Worm (Caenorhabditis elegans) whole organism, L4/young adult: ENCODE measurements around the gene otpl-2.

ENCODE experiments used
- W03F9.2 ChIP-seq: fragments of 150-350 bp; optimal IDR thresholded peaks from 2 replicates; lab custom pipeline; 2014; ENCODE audit warnings: missing biosample characterization, missing genetic modification characterization
- dao-5 ChIP-seq: sonication (generic microtip); optimal IDR thresholded peaks from 2 replicates; lab custom pipeline; 2016; ENCODE audit warnings: missing genotype, missing genetic modification characterization, moderate library complexity, missing compliant biosample characterization
- him-1 ChIP-seq: sonication (generic microtip); optimal IDR thresholded peaks from 2 replicates; lab custom pipeline; 2016; ENCODE audit warnings: missing genotype, missing genetic modification reagents, missing genetic modification characterization, missing compliant biosample characterization

The otpl-2 gene

ce11 chrV:4080546-4080945, 7.0 kb downstream of the otpl-2 start:
- TF ChIP-seq dao-5 (no peak), him-1 (tag; lab: Kevin White, UChicago) (no peak), W03F9.2 (tag; lab: Kevin White, UChicago) (no peak)

DNA sequence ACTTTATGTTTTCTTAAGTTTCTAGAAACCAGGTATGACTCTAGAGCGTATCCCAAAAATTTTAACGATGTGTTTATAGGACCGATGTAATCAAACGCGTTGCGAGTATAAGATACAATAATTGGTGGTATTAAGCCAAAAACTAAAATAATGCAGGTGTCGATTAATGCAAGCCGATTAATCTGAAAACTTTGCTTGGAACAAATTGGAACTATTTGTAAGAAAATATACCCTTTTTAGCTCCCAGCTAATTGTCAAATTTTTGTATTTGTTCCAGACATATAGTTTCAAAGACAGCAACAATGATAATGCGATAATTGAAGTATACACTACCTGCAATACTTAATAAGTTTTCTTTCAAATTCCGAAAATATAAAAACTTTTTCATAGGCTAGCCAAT, 7.7 kb downstream of the otpl-2 start, which contains the start of gene srh-211:
Gene srh-211, minus strand, starts transcription at position 101 of the 400 bp plus-strand sequence.
- no peak for TF ChIP-seq W03F9.2 (tag; lab: Kevin White, UChicago)
- no peak for TF ChIP-seq him-1 (tag; lab: Kevin White, UChicago)
- TF ChIP-seq dao-5, result no peak

ce11 chrV:4082952-4083351, 9.4 kb downstream of the otpl-2 start, which contains the start of gene F38H12.5:
Gene F38H12.5, minus strand, starts transcription at chrV:4083052.
- TF ChIP-seq dao-5, result no peak
- TF ChIP-seq W03F9.2 (tag; lab: Kevin White, UChicago), result no peak
- no peak for TF ChIP-seq him-1 (tag; lab: Kevin White, UChicago)

ce11 chrV:4094740-4095139, 21.2 kb downstream of the otpl-2 start, which contains the start of gene nhr-181:
Gene nhr-181, plus strand, starts transcription at chrV:4095040.
- no peak for TF ChIP-seq dao-5
- no peak for TF ChIP-seq him-1 (tag; lab: Kevin White, UChicago)
- TF ChIP-seq W03F9.2 (tag; lab: Kevin White, UChicago), result no peak

- no peak for TF ChIP-seq dao-5
- no peak for TF ChIP-seq W03F9.2 (tag; lab: Kevin White, UChicago)
These were observed 28.0 kb downstream of the otpl-2 start, which contains the start of gene srj-40 for ce11 chrV:4101567-4101966. Gene srj-40, plus strand, starts transcription at chrV:4101867.

DNA sequence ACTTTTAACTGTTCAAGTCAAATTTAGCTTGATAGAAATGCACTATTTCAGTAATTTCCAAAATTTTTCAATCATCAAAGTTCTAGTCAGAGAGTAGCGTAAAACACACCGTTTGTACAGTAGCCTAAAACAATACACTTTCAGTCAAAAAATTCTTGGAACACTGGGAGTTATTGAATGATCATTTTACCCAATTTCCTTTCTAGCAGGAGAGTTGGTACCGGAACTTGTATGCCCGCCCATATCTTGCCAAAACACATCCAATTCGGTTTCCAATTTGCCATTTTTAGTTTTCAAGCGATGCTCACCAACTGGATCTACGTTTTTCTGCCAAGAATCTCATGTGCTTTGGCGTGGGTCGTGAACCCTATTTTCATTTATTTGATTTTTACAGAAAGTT, 30.7 kb downstream of the otpl-2 start, which contains the start of gene srj-39:
Gene srj-39, plus strand, starts transcription at position 301 of the 400 bp plus-strand sequence.
- TF ChIP-seq W03F9.2 (tag; lab: Kevin White, UChicago) (no peak), dao-5 (no peak), him-1 (tag; lab: Kevin White, UChicago) (no peak)

DNA sequence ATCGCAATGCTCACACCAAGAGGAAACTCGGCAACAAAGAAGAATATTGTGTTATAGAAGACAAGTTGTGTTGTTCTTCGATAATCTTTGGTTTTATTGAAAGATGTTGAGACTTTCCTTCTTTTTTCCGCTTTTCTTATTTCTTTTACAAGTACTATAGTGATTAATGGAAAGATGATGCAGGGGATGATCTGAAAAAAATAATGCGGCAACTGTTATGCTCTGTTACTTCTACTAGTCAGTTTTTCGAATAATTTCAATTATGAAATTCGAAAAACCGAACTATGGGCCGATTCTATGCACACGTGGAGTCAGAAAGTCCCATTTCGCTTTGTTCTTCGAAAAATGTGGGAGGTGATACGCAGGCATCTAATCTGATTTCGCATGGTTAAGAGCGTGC, 33.1 kb downstream of the otpl-2 start:
- TF ChIP-seq dao-5 (no peak), W03F9.2 (tag; lab: Kevin White, UChicago) (no peak), him-1 (tag; lab: Kevin White, UChicago) (no peak)

- TF ChIP-seq him-1 (tag; lab: Kevin White, UChicago), result no peak
- TF ChIP-seq dao-5, result no peak
- no peak for TF ChIP-seq W03F9.2 (tag; lab: Kevin White, UChicago)
These were observed 36.3 kb downstream of the otpl-2 start, which contains the start of gene clc-18 for ce11 chrV:4109873-4110272. Gene clc-18, minus strand, starts transcription at chrV:4109973.

DNA sequence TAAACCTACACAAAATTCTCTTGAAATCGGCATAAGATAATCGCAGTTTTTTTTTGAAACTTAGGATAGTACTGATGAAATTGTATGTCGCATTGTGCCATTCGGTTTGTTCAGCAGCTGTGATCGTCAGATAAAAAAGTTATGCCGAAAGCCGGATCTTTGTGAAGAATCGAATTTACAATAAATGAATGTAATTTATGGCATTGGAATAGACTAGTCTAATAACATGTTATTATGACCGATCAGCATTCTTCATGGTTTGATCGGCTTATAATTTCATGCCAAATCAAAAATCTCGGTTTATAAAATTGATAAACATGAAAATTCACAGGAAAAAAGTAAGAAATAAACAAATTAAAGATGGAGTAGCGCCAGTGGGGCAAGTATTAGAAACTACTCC, 39.0 kb downstream of the otpl-2 start, which contains the start of gene srw-134:
Gene srw-134, minus strand, starts transcription at position 101 of the 400 bp plus-strand sequence.
- TF ChIP-seq him-1 (tag; lab: Kevin White, UChicago), result no peak
- no peak for TF ChIP-seq W03F9.2 (tag; lab: Kevin White, UChicago)
- TF ChIP-seq dao-5, result no peak

DNA sequence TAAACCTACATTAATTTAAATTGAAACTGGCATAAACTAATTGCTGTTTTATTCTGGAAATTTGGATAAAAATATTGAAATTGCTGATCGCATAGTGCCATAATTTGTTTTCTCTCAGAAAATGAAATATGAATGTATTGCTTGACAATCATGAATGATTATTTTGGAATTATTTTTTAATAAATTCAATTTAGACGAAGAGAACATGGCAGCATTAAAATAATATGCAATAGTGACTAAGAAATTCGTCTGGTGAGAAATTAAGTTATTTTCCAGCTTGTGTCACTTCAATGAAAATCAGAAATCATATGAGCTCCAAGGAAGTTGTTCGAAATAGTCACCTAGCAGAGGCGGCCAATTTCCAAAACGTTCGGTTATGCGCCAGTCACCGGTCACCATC, 41.1 kb downstream of the otpl-2 start, which contains the start of gene srw-133:
Gene srw-133, minus strand, starts transcription at position 101 of the 400 bp plus-strand sequence.
- TF ChIP-seq dao-5, result no peak

ce11 chrV:4116071-4116470, 42.5 kb downstream of the otpl-2 start, which contains the start of gene T05B4.8:
Gene T05B4.8, minus strand, starts transcription at chrV:4116171.
- no peak for TF ChIP-seq him-1 (tag; lab: Kevin White, UChicago)
- no peak for TF ChIP-seq dao-5
- no peak for TF ChIP-seq W03F9.2 (tag; lab: Kevin White, UChicago)

DNA sequence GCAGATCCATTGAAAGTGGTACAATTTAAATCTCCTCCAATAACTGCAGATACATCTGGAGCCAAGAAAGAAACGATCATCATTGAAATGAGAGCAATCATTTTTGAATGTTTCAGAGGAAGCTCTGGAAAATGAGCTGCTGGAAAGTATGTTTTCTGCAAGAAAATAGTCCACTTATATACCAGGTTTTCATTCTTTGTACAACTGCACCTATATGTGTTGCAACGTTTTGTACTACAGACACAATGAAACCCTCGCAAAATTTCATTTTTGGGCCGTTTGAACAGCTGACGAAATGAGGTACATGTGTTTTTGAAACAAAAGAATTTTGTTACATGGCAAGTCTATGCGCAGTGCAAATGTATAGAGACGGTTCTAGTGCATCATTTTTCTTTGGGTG, 44.8 kb downstream of the otpl-2 start, which contains the start of gene T05B4.9:
Gene T05B4.9, minus strand, starts transcription at position 101 of the 400 bp plus-strand sequence.
- no peak for TF ChIP-seq dao-5

DNA sequence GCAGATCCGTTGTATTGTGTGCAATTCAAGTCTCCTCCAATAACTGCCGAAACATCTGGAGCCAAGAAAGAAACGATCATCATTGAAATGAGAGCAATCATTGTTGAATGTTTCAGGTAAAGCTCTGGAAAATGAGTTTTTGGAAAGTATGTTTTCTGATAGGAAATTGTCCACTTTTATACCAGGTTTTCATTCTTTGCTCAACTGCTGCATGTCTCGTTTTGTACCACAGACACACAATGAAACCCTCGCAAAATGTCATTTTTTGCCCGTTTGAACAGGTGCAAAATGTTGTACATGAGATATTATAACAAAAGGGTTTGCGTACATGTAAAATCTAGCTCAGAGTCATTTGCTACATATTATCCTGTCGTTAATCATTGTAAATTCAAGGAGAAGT, 47.1 kb downstream of the otpl-2 start, which contains the start of gene T05B4.10:
Gene T05B4.10, minus strand, starts transcription at position 101 of the 400 bp plus-strand sequence.
- TF ChIP-seq him-1 (tag; lab: Kevin White, UChicago), result no peak
- no peak for TF ChIP-seq W03F9.2 (tag; lab: Kevin White, UChicago)
- TF ChIP-seq dao-5, result no peak

DNA sequence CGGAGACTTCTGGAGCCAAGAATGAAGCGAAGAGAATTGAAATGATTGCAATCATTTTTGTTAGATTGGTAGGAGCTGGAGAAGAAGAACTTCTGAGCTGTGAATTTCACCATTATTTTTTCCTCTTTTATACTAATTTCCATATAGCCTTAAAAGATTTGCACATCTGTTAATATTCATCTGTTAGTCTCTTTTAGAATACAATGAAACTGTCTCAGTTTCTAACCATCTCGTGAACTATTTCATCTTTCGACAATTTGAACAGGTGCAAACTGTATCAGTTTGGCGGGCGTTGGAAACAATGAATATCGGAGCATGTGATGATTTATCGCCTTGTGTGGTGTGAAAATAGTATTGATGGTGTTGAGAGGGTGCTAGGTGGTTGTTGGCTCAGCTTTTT, 48.9 kb downstream of the otpl-2 start, which contains the start of gene phat-5:
Gene phat-5, minus strand, starts transcription at position 101 of the 400 bp plus-strand sequence.
- TF ChIP-seq him-1 (tag; lab: Kevin White, UChicago) (no peak), W03F9.2 (tag; lab: Kevin White, UChicago) (no peak)

ce11 chrV:4125552-4126084, 52.1 kb downstream of the otpl-2 start, which contains the start of gene T05B4.12:
Gene T05B4.12, minus strand, starts transcription at chrV:4126034.
- TF ChIP-seq him-1 (tag; lab: Kevin White, UChicago), result no peak
- no peak for TF ChIP-seq W03F9.2 (tag; lab: Kevin White, UChicago)
- no peak for TF ChIP-seq dao-5
